Worm (Caenorhabditis elegans) whole organism, mixed stage, embryonic: ENCODE results near the gene him-10.

Experiments used
- blmp-1 ChIP-seq: fragments of 150-350 bp; optimal IDR thresholded peaks from 2 replicates; lab custom pipeline; 2014; ENCODE audit warnings: missing biosample characterization, missing genetic modification characterization
- ces-1 ChIP-seq: fragments of 150-350 bp; optimal IDR thresholded peaks from 2 replicates; lab custom pipeline; 2014; ENCODE audit warnings: missing biosample characterization, missing genetic modification reagents, missing genetic modification characterization
- elt-3 ChIP-seq: fragments of 150-350 bp; optimal IDR thresholded peaks from 2 replicates; lab custom pipeline; 2014; ENCODE audit warnings: missing biosample characterization, missing genetic modification characterization
- mep-1 ChIP-seq: fragments of 150-350 bp; optimal IDR thresholded peaks from 2 replicates; lab custom pipeline; 2017; ENCODE audit warnings: missing biosample characterization, missing genetic modification reagents, missing genetic modification characterization, inconsistent platforms
- nhr-28 ChIP-seq: fragments of 150-350 bp; optimal IDR thresholded peaks from 2 replicates; lab custom pipeline; 2014; ENCODE audit warnings: missing biosample characterization, missing genetic modification characterization
- pha-4 ChIP-seq: fragments of 150-350 bp; optimal IDR thresholded peaks from 2 replicates; lab custom pipeline; 2018; ENCODE audit warnings: missing biosample characterization, missing genetic modification reagents, missing genetic modification characterization
- zip-8 ChIP-seq: fragments of 150-350 bp; optimal IDR thresholded peaks from 2 replicates; lab custom pipeline; 2014; ENCODE audit warnings: missing biosample characterization, missing genetic modification characterization
- ztf-11 ChIP-seq: fragments of 150-350 bp; optimal IDR thresholded peaks from 2 replicates; lab custom pipeline; 2014; ENCODE audit warnings: missing biosample characterization, missing genetic modification characterization

DNA sequence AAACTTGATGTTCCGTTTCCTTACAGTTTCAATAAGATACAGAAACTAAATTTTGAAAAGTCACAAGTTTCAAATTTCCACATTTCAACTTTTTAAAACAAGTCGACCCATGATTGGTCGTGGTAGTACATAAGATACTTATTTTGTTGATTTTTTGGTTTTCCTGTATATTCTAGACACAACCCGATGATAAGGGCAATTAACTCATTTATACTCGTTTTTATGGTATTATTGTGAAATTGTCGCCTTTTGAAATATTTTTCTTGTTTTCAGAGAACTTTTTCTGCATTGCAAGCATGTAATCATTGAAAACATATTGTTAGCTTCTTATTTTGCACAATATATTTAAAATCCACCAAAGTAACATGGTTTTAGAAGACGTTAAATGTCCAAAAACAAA is 8.9 kb downstream of the him-10 start:
- TF ChIP-seq nhr-28 (tag; lab: Kevin White, UChicago), result no peak
- no peak for TF ChIP-seq mep-1 (tag; lab: Kevin White, UChicago)
- TF ChIP-seq elt-3 (tag; lab: Kevin White, UChicago), result no peak
- TF ChIP-seq zip-8 (tag; lab: Kevin White, UChicago), result no peak
- no peak for TF ChIP-seq blmp-1 (tag; lab: Kevin White, UChicago)
- TF ChIP-seq ztf-11 (tag; lab: Kevin White, UChicago), result no peak
- TF ChIP-seq pha-4 (tag; lab: Kevin White, UChicago), result no peak
- no peak for TF ChIP-seq ces-1 (GFP tag; lab: Kevin White, UChicago)
